Worm (Caenorhabditis elegans): ENCODE data around the gene F42A6.6.
"Not testable (repeated sequence)": the region's sequence is repeated elsewhere in the genome, so short reads cannot be mapped to it uniquely, and the experiment has no call there.

The F42A6.6 gene

ce11 chrIV:3313311-3313710 is 23.4 kb downstream of the F42A6.6 start (continued):
- peak; percentile 35 for TF ChIP-seq dve-1 (tag; optimal IDR thresholded peaks at IDR 0.05; ENCODE audit: insufficient read depth)
- TF ChIP-seq nhr-77 (tag; optimal IDR thresholded peaks at IDR 0.05) = peak; percentile 38
- TF ChIP-seq lsy-2 (tag; optimal IDR thresholded peaks at IDR 0.05) = peak; percentile 78 to 92
- peak; percentile 63 for TF ChIP-seq nhr-48 (tag; optimal IDR thresholded peaks at IDR 0.05)
- TF ChIP-seq mxl-3 (GFP tag; optimal IDR thresholded peaks at IDR 0.05) = peak; percentile 45
- peak; percentile 96; the same call in 1 of the 2 replicates for TF ChIP-seq pha-4 (GFP tag; IDR thresholded peaks at IDR 0.05)
- not testable (repeated sequence) for TF ChIP-seq pha-4 (tag; optimal IDR thresholded peaks at IDR 0.05)
- TF ChIP-seq duxl-1 (tag; optimal IDR thresholded peaks at IDR 0.05; ENCODE audit: poor library complexity) = peak; percentile 64
- TF ChIP-seq T20F7.1 (GFP tag; optimal IDR thresholded peaks at IDR 0.05) = peak; percentile 87
- TF ChIP-seq madf-5 (GFP tag; IDR thresholded peaks at IDR 0.05) = peak in 1 of 2 experiments; percentile 86; a peak in 1 of 4 replicates
- TF ChIP-seq mdt-29 (GFP tag; IDR thresholded peaks at IDR 0.05) = peak; percentile 96
- TF ChIP-seq lin-1 (GFP tag; IDR thresholded peaks at IDR 0.05) = peak; percentile 93
- TF ChIP-seq mxl-2 (GFP tag; conservative IDR thresholded peaks at IDR 0.05) = 0 out of 2 replicates have a peak, but pooled peaks have one; percentile 47
- TF ChIP-seq nhr-41 (GFP tag; IDR thresholded peaks at IDR 0.05) = peak; percentile 93
- peak; percentile 72; the same call in 1 of the 2 replicates for TF ChIP-seq F44E2.7 (GFP tag; IDR thresholded peaks at IDR 0.05)
- peak; percentile 96 for TF ChIP-seq ceh-20 (GFP tag; IDR thresholded peaks at IDR 0.05)
- TF ChIP-seq arid-1 (GFP tag; conservative IDR thresholded peaks at IDR 0.05) = peak; percentile 84
- TF ChIP-seq vab-7 (GFP tag; IDR thresholded peaks at IDR 0.05) = peak; percentile 77
- TF ChIP-seq dpl-1 (GFP tag; optimal IDR thresholded peaks at IDR 0.05) = peak; percentile 56
- TF ChIP-seq zfp-2 (tag; optimal IDR thresholded peaks at IDR 0.05) = peak; percentile 72
- peak; percentile 94 for TF ChIP-seq saeg-2 (GFP tag; IDR thresholded peaks at IDR 0.05)
- TF ChIP-seq mes-2 (tag; optimal IDR thresholded peaks at IDR 0.05; ENCODE audit: poor library complexity, severe bottlenecking) = peak; percentile 78
- peak; percentile 98 for TF ChIP-seq lin-38 (GFP tag; IDR thresholded peaks at IDR 0.05)
- peak; percentile 98 for TF ChIP-seq nhr-42 (GFP tag; IDR thresholded peaks at IDR 0.05)
- peak; percentile 98 for TF ChIP-seq zfp-3 (GFP tag; conservative IDR thresholded peaks at IDR 0.05)

- no peak for TF ChIP-seq skn-1 (tag; optimal IDR thresholded peaks at IDR 0.05)
- peak; percentile 31; the same call in 1 of the 2 replicates for TF ChIP-seq dmd-6 (GFP tag; IDR thresholded peaks at IDR 0.05)
- peak; percentile 63; the same call in 1 of the 2 replicates for TF ChIP-seq ceh-20 (GFP tag; IDR thresholded peaks at IDR 0.05)
- 0 out of 2 replicates have a peak, but pooled peaks have one; percentile 10 for TF ChIP-seq F44E2.7 (GFP tag; IDR thresholded peaks at IDR 0.05)
- no peak for TF ChIP-seq snpc-4 (tag; optimal IDR thresholded peaks at IDR 0.05)
- TF ChIP-seq set-16 (GFP tag; IDR thresholded peaks at IDR 0.05) = peak; percentile 92
- peak; percentile 100 for TF ChIP-seq spr-3 (GFP tag; optimal IDR thresholded peaks at IDR 0.05)
- TF ChIP-seq dmd-9 (GFP tag; IDR thresholded peaks at IDR 0.05) = 0 out of 2 replicates have a peak, but pooled peaks have one; percentile 22
- TF ChIP-seq spr-1 (tag; optimal IDR thresholded peaks at IDR 0.05) = peak; percentile 97
- no peak for TF ChIP-seq nhr-76 (tag; optimal IDR thresholded peaks at IDR 0.05)
- no peak for TF ChIP-seq jun-1 (tag; optimal IDR thresholded peaks at IDR 0.05)
- peak; percentile 71; the same call in 1 of the 2 replicates for TF ChIP-seq lin-29 (GFP tag; IDR thresholded peaks at IDR 0.05)
- TF ChIP-seq mxl-3 (GFP tag; optimal IDR thresholded peaks at IDR 0.05) = peak; percentile 81
- no peak for TF ChIP-seq ceh-44 (GFP tag; IDR thresholded peaks at IDR 0.05)
- TF ChIP-seq hmg-1.1 (GFP tag; IDR thresholded peaks at IDR 0.05) = peak; percentile 82
- TF ChIP-seq tag-97 (GFP tag; IDR thresholded peaks at IDR 0.05) = no peak
- no peak for TF ChIP-seq ces-1 (GFP tag; optimal IDR thresholded peaks at IDR 0.05)
- TF ChIP-seq aha-1 (tag) = no peak
- TF ChIP-seq mes-2 (tag; optimal IDR thresholded peaks at IDR 0.05; ENCODE audit: poor library complexity, severe bottlenecking) = peak; percentile 64
- peak in 1 of 2 experiments; percentile 52 for TF ChIP-seq mdl-1 (tag; optimal IDR thresholded peaks at IDR 0.05)
- peak; percentile 62 for TF ChIP-seq nhr-48 (tag; optimal IDR thresholded peaks at IDR 0.05)
- TF ChIP-seq daf-16 (GFP tag; optimal IDR thresholded peaks at IDR 0.05) = peak in 1 of 2 experiments; percentile 54
- no peak for TF ChIP-seq daf-16 (tag; optimal IDR thresholded peaks at IDR 0.05)
- TF ChIP-seq D1046.2 (GFP tag; IDR thresholded peaks at IDR 0.05) = 0 out of 2 replicates have a peak, but pooled peaks have one; percentile 62
- TF ChIP-seq ZK337.2 (GFP tag; IDR thresholded peaks at IDR 0.05) = no peak
- no peak for TF ChIP-seq snpc-1.2 (GFP tag; IDR thresholded peaks at IDR 0.05)
- peak; percentile 38 for TF ChIP-seq nhr-11 (tag; optimal IDR thresholded peaks at IDR 0.05)
- TF ChIP-seq ztf-7 (tag; optimal IDR thresholded peaks at IDR 0.05) = no peak
- TF ChIP-seq lir-3 (tag; optimal IDR thresholded peaks at IDR 0.05) = no peak
- TF ChIP-seq ctbp-1 (GFP tag; IDR thresholded peaks at IDR 0.05) = peak; percentile 56; the same call in 1 of the 2 replicates
These were observed 25.4 kb downstream of the F42A6.6 start, which contains the start of gene zip-11 for ce11 chrIV:3311243-3311642. Gene zip-11 (plus strand): TSS chrIV:3311276.

Data from whole organism, L4 larva.